Fruit fly (Drosophila melanogaster) whole organism, wandering third instar larva: ENCODE measurements around the gene CG15141.

ENCODE experiments used
- Abd-B ChIP-seq: fragments of >200 bp; optimal IDR thresholded peaks from 2 replicates; lab custom pipeline; 2017; ENCODE audit warnings: missing biosample characterization, missing genetic modification characterization
- CG32264 ChIP-seq: fragments of 200-800 bp; sonication (Bioruptor generic); optimal IDR thresholded peaks from 2 replicates; lab custom pipeline; 2016; ENCODE audit warnings: missing biosample characterization, missing genetic modification characterization
- CG9705 ChIP-seq: fragments of 200-800 bp; sonication (Bioruptor generic); optimal IDR thresholded peaks from 2 replicates; lab custom pipeline; 2018; ENCODE audit warnings: missing biosample characterization, mild to moderate bottlenecking, missing genetic modification characterization
- CrebA ChIP-seq: fragments of 200-800 bp; sonication (Bioruptor generic); optimal IDR thresholded peaks from 2 replicates; lab custom pipeline; 2016; ENCODE audit warnings: missing biosample characterization, mild to moderate bottlenecking, missing genetic modification characterization, borderline replicate concordance
- Dfd ChIP-seq: fragments of >200 bp; optimal IDR thresholded peaks from 2 replicates; lab custom pipeline; 2017; ENCODE audit warnings: missing biosample characterization, missing genetic modification characterization
- Dif ChIP-seq: fragments of 200-275, 200-300 bp; sonication (Bioruptor generic); optimal IDR thresholded peaks from 2 replicates; lab custom pipeline; 2018; ENCODE audit warnings: missing biosample characterization, missing genetic modification characterization; ENCODE audit not compliant: partially characterized antibody
- GATAd ChIP-seq: sonication (Bioruptor generic); optimal IDR thresholded peaks from 2 replicates; lab custom pipeline; 2016; ENCODE audit warnings: missing biosample characterization, missing genetic modification characterization
- HLH106 ChIP-seq: fragments of 200-800 bp; optimal IDR thresholded peaks from 3 replicates; lab custom pipeline; 2019; ENCODE audit warnings: missing biosample characterization, mild to moderate bottlenecking, missing genetic modification characterization, moderate library complexity
- Hnf4 ChIP-seq: fragments of 200-800 bp; sonication (Bioruptor generic); optimal IDR thresholded peaks from 2 replicates; lab custom pipeline; 2016; ENCODE audit warnings: missing biosample characterization, mild to moderate bottlenecking, missing genetic modification characterization
- Hr78 ChIP-seq: fragments of >200 bp; optimal IDR thresholded peaks from 2 replicates; lab custom pipeline; 2017; ENCODE audit warnings: missing biosample characterization, missing genetic modification characterization
- Hr83 ChIP-seq: fragments of 200-300 bp; sonication (Bioruptor generic); optimal IDR thresholded peaks from 2 replicates; lab custom pipeline; 2016; ENCODE audit warnings: missing biosample characterization, mild to moderate bottlenecking, missing genetic modification characterization, moderate library complexity; ENCODE audit not compliant: poor library complexity, severe bottlenecking
- Jra ChIP-seq: sonication (Bioruptor generic); optimal IDR thresholded peaks from 2 replicates; lab custom pipeline; 2016; ENCODE audit warnings: missing biosample characterization, missing genetic modification characterization
- Mio ChIP-seq: sonication (Bioruptor generic); optimal IDR thresholded peaks from 2 replicates; lab custom pipeline; 2016; ENCODE audit warnings: missing biosample characterization, missing genetic modification characterization
- Myc ChIP-seq: fragments of >200 bp; optimal IDR thresholded peaks from 2 replicates; lab custom pipeline; 2017
- N ChIP-seq: fragments of >200 bp; optimal IDR thresholded peaks from 2 replicates; lab custom pipeline; 2018; ENCODE audit warnings: missing biosample characterization, missing external identifiers, missing genetic modification characterization
- OdsH ChIP-seq: fragments of 200-800 bp; sonication (Bioruptor generic); optimal IDR thresholded peaks from 2 replicates; lab custom pipeline; 2016; ENCODE audit warnings: missing biosample characterization, mild to moderate bottlenecking, missing genetic modification characterization
- Rel ChIP-seq, 2 experiments: fragments of 200-800 bp; sonication (Bioruptor generic) in 1 of 2; optimal IDR thresholded peaks; 2 replicates in 1 of 2; 3 replicates in 1 of 2; lab custom pipeline; 2016 to 2019; ENCODE audit warnings: mild to moderate bottlenecking in 2 of 2, missing biosample characterization in 2 of 2, missing genetic modification characterization in 2 of 2, moderate library complexity in 1 of 2
- Sp1 ChIP-seq: fragments of 200-800 bp; sonication (Bioruptor generic); optimal IDR thresholded peaks from 3 replicates; lab custom pipeline; 2019; ENCODE audit warnings: missing biosample characterization, mild to moderate bottlenecking, missing genetic modification characterization, moderate library complexity
- Vsx2 ChIP-seq: fragments of 200-300, 225-300 bp; sonication (Bioruptor generic); optimal IDR thresholded peaks from 2 replicates; lab custom pipeline; 2018; ENCODE audit warnings: missing biosample characterization, missing genetic modification characterization; ENCODE audit not compliant: partially characterized antibody
- br ChIP-seq: fragments of 200-800 bp; sonication (Bioruptor generic); optimal IDR thresholded peaks from 2 replicates; lab custom pipeline; 2016; ENCODE audit warnings: missing biosample characterization, missing genetic modification characterization
- brk ChIP-seq: fragments of 200-800 bp; sonication (Bioruptor generic); optimal IDR thresholded peaks from 2 replicates; lab custom pipeline; 2016; ENCODE audit warnings: missing biosample characterization, mild to moderate bottlenecking, missing genetic modification characterization
- dl ChIP-seq, 2 experiments: fragments of 175-275, 200-275 bp in 1 of 2; fragments of 200-275 bp in 1 of 2; sonication (Bioruptor generic); optimal IDR thresholded peaks; lab custom pipeline; 2018; ENCODE audit warnings: mild to moderate bottlenecking in 2 of 2, missing biosample characterization in 2 of 2, missing genetic modification characterization in 2 of 2, moderate library complexity in 2 of 2; ENCODE audit not compliant: partially characterized antibody in 2 of 2, insufficient read depth in 1 of 2
- dmrt93B ChIP-seq: fragments of 200-800 bp; sonication (Bioruptor generic); optimal IDR thresholded peaks from 2 replicates; lab custom pipeline; 2018; ENCODE audit warnings: missing biosample characterization, mild to moderate bottlenecking, missing genetic modification characterization
- dsf ChIP-seq: sonication (Bioruptor generic); optimal IDR thresholded peaks from 2 replicates; lab custom pipeline; 2016; ENCODE audit warnings: missing biosample characterization, missing genetic modification characterization, borderline replicate concordance
- ey ChIP-seq: fragments of 200-800 bp; sonication (Bioruptor generic); optimal IDR thresholded peaks from 2 replicates; lab custom pipeline; 2016; ENCODE audit warnings: missing biosample characterization, missing genetic modification characterization
- foxo ChIP-seq, 2 experiments: fragments of 200-800 bp; sonication (Bioruptor generic); optimal IDR thresholded peaks; 2 replicates in 1 of 2; 3 replicates in 1 of 2; lab custom pipeline; 2016 to 2017; ENCODE audit warnings: missing biosample characterization in 2 of 2, missing genetic modification characterization in 2 of 2
- fru ChIP-seq: fragments of 200-800 bp; sonication (Bioruptor generic); optimal IDR thresholded peaks from 3 replicates; lab custom pipeline; 2016; ENCODE audit warnings: missing biosample characterization, mild to moderate bottlenecking, missing genetic modification characterization
- h ChIP-seq: fragments of 200-800 bp; sonication (Bioruptor generic); optimal IDR thresholded peaks from 3 replicates; lab custom pipeline; 2016; ENCODE audit warnings: missing biosample characterization, mild to moderate bottlenecking, missing genetic modification characterization
- jim ChIP-seq: fragments of 175-275, 200-325 bp; sonication (Bioruptor generic); optimal IDR thresholded peaks from 2 replicates; lab custom pipeline; 2016; ENCODE audit warnings: missing biosample characterization, mild to moderate bottlenecking, missing genetic modification characterization
- lola ChIP-seq: fragments of >200 bp; optimal IDR thresholded peaks from 2 replicates; lab custom pipeline; 2017; ENCODE audit warnings: missing biosample characterization, missing genetic modification characterization
- pan ChIP-seq: fragments of >200 bp; optimal IDR thresholded peaks from 2 replicates; lab custom pipeline; 2017
- psq ChIP-seq: fragments of 200-800 bp; sonication (Bioruptor generic); optimal IDR thresholded peaks from 3 replicates; lab custom pipeline; 2017; ENCODE audit warnings: missing biosample characterization, mild to moderate bottlenecking, missing genetic modification characterization, moderate library complexity
- rgr ChIP-seq: fragments of 200-800 bp; sonication (Bioruptor generic); optimal IDR thresholded peaks from 3 replicates; lab custom pipeline; 2016; ENCODE audit warnings: missing biosample characterization, mild to moderate bottlenecking, missing genetic modification characterization
- sage ChIP-seq: fragments of 200-800 bp; sonication (Bioruptor generic); optimal IDR thresholded peaks from 2 replicates; lab custom pipeline; 2016; ENCODE audit warnings: missing biosample characterization, mild to moderate bottlenecking, missing genetic modification characterization
- sv ChIP-seq: fragments of 200-800 bp; sonication (Bioruptor generic); optimal IDR thresholded peaks from 3 replicates; lab custom pipeline; 2016; ENCODE audit warnings: missing biosample characterization, missing genetic modification characterization
- tai ChIP-seq: sonication (Bioruptor generic); optimal IDR thresholded peaks from 2 replicates; lab custom pipeline; 2016; ENCODE audit warnings: missing biosample characterization, missing genetic modification characterization
- usp ChIP-seq: fragments of >200 bp; optimal IDR thresholded peaks from 2 replicates; lab custom pipeline; 2017; ENCODE audit warnings: missing biosample characterization, missing genetic modification characterization
- woc ChIP-seq: sonication (Bioruptor generic); optimal IDR thresholded peaks from 2 replicates; lab custom pipeline; 2016; ENCODE audit warnings: missing biosample characterization, mild to moderate bottlenecking, missing genetic modification characterization

CG15141 gene

dm6 chr2L:17385221-17385529 lies 25.3 kb upstream of the CG15141 start:
- TF ChIP-seq OdsH (no peak), Myc (lab: Kevin White, UChicago) (no peak), N (GFP tag; lab: Kevin White, UChicago) (no peak), CG32264 (GFP tag; lab: Kevin White, UChicago) (peak; percentile 44), sage (GFP tag; lab: Kevin White, UChicago) (peak; percentile 76), Hnf4 (peak; percentile 29), CG9705 (GFP tag; lab: Kevin White, UChicago) (peak; percentile 43), woc (GFP tag; lab: Kevin White, UChicago) (peak; percentile 44), br (peak; percentile 26), Jra (GFP tag; lab: Kevin White, UChicago) (no peak), pan (no peak), Dif (GFP tag; lab: Kevin White, UChicago) (no peak), fru (peak; percentile 16), Sp1 (GFP tag; lab: Kevin White, UChicago) (peak; percentile 89), brk (GFP tag; lab: Kevin White, UChicago) (peak; percentile 65), h (GFP tag; lab: Kevin White, UChicago) (peak; percentile 8), CrebA (GFP tag; lab: Kevin White, UChicago) (peak; percentile 87), dl (GFP tag; optimal IDR thresholded peaks at IDR 0.05; lab: Kevin White, UChicago; ENCODE audit: insufficient read depth in 1 of 2, partially characterized antibody in 2 of 2) (no peak), Vsx2 (GFP tag; lab: Kevin White, UChicago) (no peak), jim (GFP tag; lab: Kevin White, UChicago) (peak; percentile 84), GATAd (no peak), tai (GFP tag; lab: Kevin White, UChicago) (peak; percentile 34), foxo (GFP tag; optimal IDR thresholded peaks at IDR 0.05; lab: Kevin White, UChicago) (peak in 1 of 2 experiments; percentile 63), HLH106 (tag; lab: Kevin White, UChicago) (peak; percentile 45), Rel (GFP tag; optimal IDR thresholded peaks at IDR 0.05; lab: Kevin White, UChicago) (peak; percentile 65), Rel (tag; optimal IDR thresholded peaks at IDR 0.05; lab: Kevin White, UChicago) (peak; percentile 45)

dm6 chr2L:17387735-17388367 lies 22.6 kb upstream of the CG15141 start:
- TF ChIP-seq Dif (GFP tag; lab: Kevin White, UChicago) (peak; percentile 42), Hr83 (GFP tag; lab: Kevin White, UChicago) (peak; percentile 24), foxo (GFP tag; optimal IDR thresholded peaks at IDR 0.05; lab: Kevin White, UChicago) (peak in 1 of 2 experiments; percentile 13), h (GFP tag; lab: Kevin White, UChicago) (peak; percentile 27), OdsH (no peak), Rel (GFP tag; optimal IDR thresholded peaks at IDR 0.05; lab: Kevin White, UChicago) (no peak), Rel (tag; optimal IDR thresholded peaks at IDR 0.05; lab: Kevin White, UChicago) (peak; percentile 82), rgr (peak; percentile 25), HLH106 (tag; lab: Kevin White, UChicago) (no peak), jim (GFP tag; lab: Kevin White, UChicago) (no peak)

dm6 chr2L:17389104-17389503 lies 21.3 kb upstream of the CG15141 start:
- TF ChIP-seq OdsH, result peak; percentile 26
- TF ChIP-seq Rel (GFP tag; optimal IDR thresholded peaks at IDR 0.05; lab: Kevin White, UChicago), result no peak
- TF ChIP-seq Rel (tag; optimal IDR thresholded peaks at IDR 0.05; lab: Kevin White, UChicago), result peak; percentile 60
- TF ChIP-seq Dif (GFP tag; lab: Kevin White, UChicago), result peak; percentile 88
- TF ChIP-seq ey, result no peak
- TF ChIP-seq Dfd (GFP tag; lab: Kevin White, UChicago), result no peak
- TF ChIP-seq Vsx2 (GFP tag; lab: Kevin White, UChicago), result no peak
- peak; percentile 8 for TF ChIP-seq br
- no peak for TF ChIP-seq Hr78
- no peak for TF ChIP-seq lola (GFP tag; lab: Kevin White, UChicago)
- peak; percentile 25 for TF ChIP-seq jim (GFP tag; lab: Kevin White, UChicago)
- TF ChIP-seq tai (GFP tag; lab: Kevin White, UChicago), result no peak
- TF ChIP-seq CG32264 (GFP tag; lab: Kevin White, UChicago), result no peak
- peak; percentile 16 for TF ChIP-seq rgr
- no peak for TF ChIP-seq Abd-B (GFP tag; lab: Kevin White, UChicago)
- no peak for TF ChIP-seq N (GFP tag; lab: Kevin White, UChicago)
- TF ChIP-seq pan, result no peak
- peak; percentile 69 to 73 for TF ChIP-seq dl (GFP tag; optimal IDR thresholded peaks at IDR 0.05; lab: Kevin White, UChicago; ENCODE audit: insufficient read depth in 1 of 2, partially characterized antibody in 2 of 2)
- peak; percentile 12 for TF ChIP-seq psq
- TF ChIP-seq sv, result no peak
- TF ChIP-seq Sp1 (GFP tag; lab: Kevin White, UChicago), result peak; percentile 46
- peak; percentile 36 for TF ChIP-seq Hnf4
- TF ChIP-seq Jra (GFP tag; lab: Kevin White, UChicago), result no peak
- TF ChIP-seq dmrt93B (GFP tag; lab: Kevin White, UChicago), result no peak
- TF ChIP-seq usp, result no peak
- peak; percentile 59 for TF ChIP-seq CrebA (GFP tag; lab: Kevin White, UChicago)
- TF ChIP-seq sage (GFP tag; lab: Kevin White, UChicago), result no peak
- peak; percentile 59 for TF ChIP-seq Hr83 (GFP tag; lab: Kevin White, UChicago)
- no peak for TF ChIP-seq GATAd
- no peak for TF ChIP-seq dsf (GFP tag; lab: Kevin White, UChicago)
- peak; percentile 36 for TF ChIP-seq h (GFP tag; lab: Kevin White, UChicago)
- no peak for TF ChIP-seq woc (GFP tag; lab: Kevin White, UChicago)
- peak; percentile 22 for TF ChIP-seq brk (GFP tag; lab: Kevin White, UChicago)
- peak; percentile 79 for TF ChIP-seq fru
- no peak for TF ChIP-seq HLH106 (tag; lab: Kevin White, UChicago)
- peak in 1 of 2 experiments; percentile 23 for TF ChIP-seq foxo (GFP tag; optimal IDR thresholded peaks at IDR 0.05; lab: Kevin White, UChicago)
- no peak for TF ChIP-seq CG9705 (GFP tag; lab: Kevin White, UChicago)
- no peak for TF ChIP-seq Myc (lab: Kevin White, UChicago)
- no peak for TF ChIP-seq Mio (GFP tag; lab: Kevin White, UChicago)
- TF ChIP-seq, all 38 proteins: peak for 16
